Worm (Caenorhabditis elegans): ENCODE results near the gene lpd-7.

The lpd-7 gene

ce11 chrIII:7530108-7530507, 43.0 kb upstream of the lpd-7 start:
- TF ChIP-seq flh-1 (GFP tag; optimal IDR thresholded peaks at IDR 0.05) (no peak), pha-4 (tag; optimal IDR thresholded peaks at IDR 0.05) (no peak), elt-3 (tag; optimal IDR thresholded peaks at IDR 0.05) (no peak), unc-62 (GFP tag; optimal IDR thresholded peaks at IDR 0.05) (peak; percentile 79), hlh-1 (tag; optimal IDR thresholded peaks at IDR 0.05) (peak; percentile 70)

ce11 chrIII:7530830-7531229, 42.3 kb upstream of the lpd-7 start:
- TF ChIP-seq unc-39 (tag; optimal IDR thresholded peaks at IDR 0.05) = no peak
- no peak for TF ChIP-seq tbx-8 (GFP tag; optimal IDR thresholded peaks at IDR 0.05)
- no peak for TF ChIP-seq nhr-12 (tag; optimal IDR thresholded peaks at IDR 0.05)
- TF ChIP-seq pha-4 (tag; optimal IDR thresholded peaks at IDR 0.05) = no peak
- no peak for TF ChIP-seq lsy-2 (tag; optimal IDR thresholded peaks at IDR 0.05)
- no peak for TF ChIP-seq nhr-237 (tag; optimal IDR thresholded peaks at IDR 0.05)
- TF ChIP-seq mab-5 (tag; optimal IDR thresholded peaks at IDR 0.05) = no peak
- TF ChIP-seq sem-2 (GFP tag; optimal IDR thresholded peaks at IDR 0.05) = no peak
- TF ChIP-seq unc-120 (tag; optimal IDR thresholded peaks at IDR 0.05; ENCODE audit: poor library complexity, severe bottlenecking) = no peak
- no peak for TF ChIP-seq M03D4.4 (tag; optimal IDR thresholded peaks at IDR 0.05)

ce11 chrIII:7531385-7531784, 41.8 kb upstream of the lpd-7 start:
- no peak for TF ChIP-seq elt-1 (tag; optimal IDR thresholded peaks at IDR 0.05; ENCODE audit: borderline replicate concordance, insufficient read depth)
- TF ChIP-seq sem-2 (GFP tag; optimal IDR thresholded peaks at IDR 0.05) = no peak
- TF ChIP-seq hlh-1 (tag; optimal IDR thresholded peaks at IDR 0.05) = peak; percentile 67
- no peak for TF ChIP-seq ces-1 (GFP tag; optimal IDR thresholded peaks at IDR 0.05)
- no peak for TF ChIP-seq M03D4.4 (tag; optimal IDR thresholded peaks at IDR 0.05)
- no peak for TF ChIP-seq nhr-2 (tag; optimal IDR thresholded peaks at IDR 0.05)
- no peak for TF ChIP-seq snpc-4 (tag; optimal IDR thresholded peaks at IDR 0.05)
- no peak for TF ChIP-seq nhr-76 (tag; optimal IDR thresholded peaks at IDR 0.05)
- TF ChIP-seq blmp-1 (tag; optimal IDR thresholded peaks at IDR 0.05) = no peak
- TF ChIP-seq lin-13 (tag; optimal IDR thresholded peaks at IDR 0.05) = no peak
- TF ChIP-seq nhr-28 (tag; optimal IDR thresholded peaks at IDR 0.05) = no peak
- peak; percentile 72 for TF ChIP-seq unc-62 (GFP tag; optimal IDR thresholded peaks at IDR 0.05)
- TF ChIP-seq nhr-12 (tag; optimal IDR thresholded peaks at IDR 0.05) = no peak
- no peak for TF ChIP-seq lin-32 (GFP tag; optimal IDR thresholded peaks at IDR 0.05)

ce11 chrIII:7533012-7533411, 40.1 kb upstream of the lpd-7 start:
- TF ChIP-seq drap-1 (GFP tag; optimal IDR thresholded peaks at IDR 0.05) = no peak
- no peak for TF ChIP-seq ces-1 (GFP tag; optimal IDR thresholded peaks at IDR 0.05)
- TF ChIP-seq ceh-39 (tag; optimal IDR thresholded peaks at IDR 0.05) = no peak
- TF ChIP-seq elt-3 (tag; optimal IDR thresholded peaks at IDR 0.05) = no peak
- no peak for TF ChIP-seq pha-4 (tag; optimal IDR thresholded peaks at IDR 0.05)
- no peak for TF ChIP-seq nhr-12 (tag; optimal IDR thresholded peaks at IDR 0.05)
- no peak for TF ChIP-seq nhr-2 (tag; optimal IDR thresholded peaks at IDR 0.05)
- TF ChIP-seq sptf-1 (tag; optimal IDR thresholded peaks at IDR 0.05) = no peak
- TF ChIP-seq nhr-76 (tag; optimal IDR thresholded peaks at IDR 0.05) = no peak
- TF ChIP-seq cnd-1 (tag; optimal IDR thresholded peaks at IDR 0.05) = no peak
- no peak for TF ChIP-seq hlh-1 (tag; optimal IDR thresholded peaks at IDR 0.05)
- TF ChIP-seq lin-32 (GFP tag; optimal IDR thresholded peaks at IDR 0.05) = no peak
- no peak for TF ChIP-seq ztf-11 (tag; optimal IDR thresholded peaks at IDR 0.05)
- no peak for TF ChIP-seq mls-2 (tag; optimal IDR thresholded peaks at IDR 0.05)
- TF ChIP-seq zip-8 (tag; optimal IDR thresholded peaks at IDR 0.05) = no peak
- no peak for TF ChIP-seq nhr-237 (tag; optimal IDR thresholded peaks at IDR 0.05)
- TF ChIP-seq blmp-1 (tag; optimal IDR thresholded peaks at IDR 0.05) = no peak
- no peak for TF ChIP-seq M03D4.4 (tag; optimal IDR thresholded peaks at IDR 0.05)

ce11 chrIII:7534648-7535047, 38.5 kb upstream of the lpd-7 start:
- TF ChIP-seq lsy-2 (tag; optimal IDR thresholded peaks at IDR 0.05) (peak; percentile 29), nhr-12 (tag; optimal IDR thresholded peaks at IDR 0.05) (no peak), lin-13 (tag; optimal IDR thresholded peaks at IDR 0.05) (no peak), unc-120 (tag; optimal IDR thresholded peaks at IDR 0.05; ENCODE audit: poor library complexity, severe bottlenecking) (peak; percentile 45), unc-62 (GFP tag; optimal IDR thresholded peaks at IDR 0.05) (peak; percentile 82), hlh-1 (tag; optimal IDR thresholded peaks at IDR 0.05) (peak; percentile 45)

- TF ChIP-seq unc-120 (tag; optimal IDR thresholded peaks at IDR 0.05; ENCODE audit: poor library complexity, severe bottlenecking) (no peak), ham-2 (GFP tag; optimal IDR thresholded peaks at IDR 0.05) (no peak), elt-1 (tag; optimal IDR thresholded peaks at IDR 0.05; ENCODE audit: borderline replicate concordance, insufficient read depth) (no peak), lin-13 (tag; optimal IDR thresholded peaks at IDR 0.05) (no peak), nhr-237 (tag; optimal IDR thresholded peaks at IDR 0.05) (no peak), bed-3 (GFP tag; optimal IDR thresholded peaks at IDR 0.05) (no peak), sem-2 (GFP tag; optimal IDR thresholded peaks at IDR 0.05) (no peak)
Observed at ce11 chrIII:7535347-7535746, 37.8 kb upstream of the lpd-7 start.
